Fruit fly (Drosophila melanogaster) whole organism, embryonic: ENCODE data around the gene glu.
A peak's percentile ranks its signal among the peaks of the same experiment; 100 is the strongest.

Experiments
- B-H1 ChIP-seq: fragments of 200-800 bp; sonication (Bioruptor generic); IDR thresholded peaks from 3 replicates; pipeline ENCODE4 v1.3.6; 2022; ENCODE audit warnings: missing biosample characterization, missing genetic modification characterization
- CG10979 ChIP-seq: fragments of 200-800 bp; sonication (Bioruptor generic); optimal IDR thresholded peaks from 2 replicates; lab custom pipeline; 2018; ENCODE audit warnings: missing biosample characterization, mild to moderate bottlenecking, missing genetic modification characterization, moderate library complexity
- CG11085 ChIP-seq: fragments of 200-800 bp; sonication (Bioruptor generic); IDR thresholded peaks from 2 replicates; pipeline ENCODE4 v1.3.6; 2022; ENCODE audit warnings: missing biosample characterization, missing genetic modification characterization
- CG12391 ChIP-seq: fragments of 200-800 bp; sonication (Bioruptor generic); optimal IDR thresholded peaks from 3 replicates; lab custom pipeline; 2018; ENCODE audit warnings: missing biosample characterization, mild to moderate bottlenecking, missing genetic modification characterization, moderate library complexity
- CG12744 ChIP-seq: fragments of 200-800 bp; sonication (Bioruptor generic); optimal IDR thresholded peaks from 2 replicates; lab custom pipeline; 2016; ENCODE audit warnings: missing biosample characterization, missing genetic modification characterization
- CG1529 ChIP-seq: fragments of 200-800 bp; sonication (Bioruptor generic); optimal IDR thresholded peaks from 3 replicates; lab custom pipeline; 2018; ENCODE audit warnings: missing biosample characterization, missing genetic modification characterization
- CG15696 ChIP-seq: fragments of 200-800 bp; sonication (Bioruptor generic); optimal IDR thresholded peaks from 2 replicates; lab custom pipeline; 2019; ENCODE audit warnings: missing biosample characterization, mild to moderate bottlenecking, missing genetic modification characterization, moderate library complexity
- CG16813 ChIP-seq: fragments of 200-800 bp; sonication (Bioruptor generic); IDR thresholded peaks from 3 replicates; pipeline ENCODE4 v1.3.6; 2022; ENCODE audit warnings: missing biosample characterization, missing genetic modification characterization; ENCODE audit not compliant: partially characterized antibody
- CG16815 ChIP-seq: fragments of 200-800 bp; sonication (Bioruptor generic); optimal IDR thresholded peaks from 3 replicates; lab custom pipeline; 2017; ENCODE audit warnings: missing biosample characterization, mild to moderate bottlenecking, missing genetic modification characterization
- CG17568 ChIP-seq: fragments of 200-800 bp; sonication (Bioruptor generic); optimal IDR thresholded peaks from 2 replicates; lab custom pipeline; 2018; ENCODE audit warnings: missing biosample characterization, mild to moderate bottlenecking, missing genetic modification characterization, moderate library complexity
- CG17829 ChIP-seq: fragments of 200-800 bp; optimal IDR thresholded peaks from 2 replicates; lab custom pipeline; 2019; ENCODE audit warnings: missing biosample characterization, mild to moderate bottlenecking, missing genetic modification characterization, moderate library complexity
- CG18476 ChIP-seq: fragments of 200-800 bp; sonication (Bioruptor generic); optimal IDR thresholded peaks from 2 replicates; lab custom pipeline; 2016; ENCODE audit warnings: missing biosample characterization, mild to moderate bottlenecking, missing genetic modification characterization
- CG30431 ChIP-seq: fragments of 200-800 bp; sonication (Bioruptor generic); optimal IDR thresholded peaks from 2 replicates; lab custom pipeline; 2017; ENCODE audit warnings: missing biosample characterization, missing genetic modification characterization
- CG31365 ChIP-seq: fragments of 200-800 bp; sonication (Bioruptor generic); optimal IDR thresholded peaks from 2 replicates; lab custom pipeline; 2018; ENCODE audit warnings: missing biosample characterization, mild to moderate bottlenecking, missing genetic modification characterization
- CG34376 ChIP-seq: fragments of 200-800 bp; sonication (Bioruptor generic); optimal IDR thresholded peaks from 2 replicates; lab custom pipeline; 2018; ENCODE audit warnings: missing biosample characterization, mild to moderate bottlenecking, missing genetic modification characterization
- CG3838 ChIP-seq: fragments of 200-800 bp; sonication (Bioruptor generic); optimal IDR thresholded peaks from 3 replicates; lab custom pipeline; 2016; ENCODE audit warnings: missing biosample characterization, missing genetic modification characterization
- CG4404 ChIP-seq: fragments of 200-800 bp; sonication (Bioruptor generic); IDR thresholded peaks from 2 replicates; pipeline ENCODE4 v1.3.6; 2022; ENCODE audit warnings: missing biosample characterization, missing genetic modification characterization
- CG4820 ChIP-seq: fragments of 200-800 bp; sonication (Bioruptor generic); optimal IDR thresholded peaks from 3 replicates; lab custom pipeline; 2016; ENCODE audit warnings: missing biosample characterization, missing genetic modification characterization
- CG8944 ChIP-seq: fragments of 200-800 bp; sonication (Bioruptor generic); optimal IDR thresholded peaks from 3 replicates; lab custom pipeline; 2016; ENCODE audit warnings: missing biosample characterization, missing genetic modification characterization
- CG9932 ChIP-seq: fragments of 200-800 bp; sonication (Bioruptor generic); IDR thresholded peaks from 2 replicates; pipeline ENCODE4 v1.3.6; 2022; ENCODE audit warnings: missing biosample characterization, missing genetic modification characterization
- Deaf1 ChIP-seq: fragments of 200-800 bp; optimal IDR thresholded peaks from 3 replicates; lab custom pipeline; 2019; ENCODE audit warnings: missing biosample characterization, mild to moderate bottlenecking, missing genetic modification characterization, moderate library complexity
- Dref ChIP-seq: fragments of 200-800 bp; sonication (Bioruptor generic); IDR thresholded peaks from 2 replicates; pipeline ENCODE4 v1.3.6; 2022; ENCODE audit warnings: missing biosample characterization, missing genetic modification characterization
- Fer2 ChIP-seq: fragments of 200-800 bp; sonication (Bioruptor generic); optimal IDR thresholded peaks from 2 replicates; lab custom pipeline; 2018; ENCODE audit warnings: missing biosample characterization, mild to moderate bottlenecking, missing genetic modification characterization, moderate library complexity
- H15 ChIP-seq: fragments of 200-800 bp; sonication (Bioruptor generic); IDR thresholded peaks from 3 replicates; pipeline ENCODE4 v1.3.6; 2022; ENCODE audit warnings: missing biosample characterization, missing genetic modification characterization
- Hmr ChIP-seq: fragments of 200-800 bp; sonication (Bioruptor generic); optimal IDR thresholded peaks from 3 replicates; lab custom pipeline; 2017; ENCODE audit warnings: mild to moderate bottlenecking, missing biosample characterization, missing genetic modification reagents, missing genetic modification characterization
- Pdp1 ChIP-seq, 2 experiments: fragments of 200-800 bp; sonication (Bioruptor generic); optimal IDR thresholded peaks; 3 replicates each; lab custom pipeline; 2016; ENCODE audit warnings: missing biosample characterization in 2 of 2, missing genetic modification characterization in 2 of 2, mild to moderate bottlenecking in 1 of 2, moderate library complexity in 1 of 2
- Vsx1 ChIP-seq: fragments of 200-800 bp; sonication (Bioruptor generic); optimal IDR thresholded peaks from 2 replicates; lab custom pipeline; 2017; ENCODE audit warnings: missing biosample characterization, mild to moderate bottlenecking, missing genetic modification characterization, missing genetic modification reagents
- aop ChIP-seq: fragments of 200-800 bp; sonication (Bioruptor generic); IDR thresholded peaks from 2 replicates; pipeline ENCODE4 v1.3.6; 2022; ENCODE audit warnings: missing biosample characterization, missing genetic modification characterization
- ara ChIP-seq: fragments of 200-800 bp; sonication (Bioruptor generic); IDR thresholded peaks from 2 replicates; pipeline ENCODE4 v1.3.6; 2022; ENCODE audit warnings: missing biosample characterization, missing genetic modification characterization
- bcd ChIP-seq: fragments of 200-800 bp; sonication (Bioruptor generic); optimal IDR thresholded peaks from 2 replicates; lab custom pipeline; 2017; ENCODE audit warnings: missing biosample characterization, mild to moderate bottlenecking, missing genetic modification characterization
- chn ChIP-seq: fragments of 200-800 bp; sonication (Bioruptor generic); optimal IDR thresholded peaks from 2 replicates; lab custom pipeline; 2016; ENCODE audit warnings: missing biosample characterization, missing genetic modification characterization
- fd3F ChIP-seq: fragments of 200-800 bp; sonication (Bioruptor generic); optimal IDR thresholded peaks from 2 replicates; lab custom pipeline; 2018; ENCODE audit warnings: missing biosample characterization, mild to moderate bottlenecking, missing genetic modification characterization, moderate library complexity
- gem ChIP-seq: fragments of 200-800 bp; sonication (Bioruptor generic); optimal IDR thresholded peaks from 2 replicates; lab custom pipeline; 2019; ENCODE audit warnings: missing biosample characterization, mild to moderate bottlenecking, missing genetic modification characterization, moderate library complexity
- gro ChIP-seq: fragments of 200-800 bp; sonication (Bioruptor generic); optimal IDR thresholded peaks from 2 replicates; lab custom pipeline; 2016; ENCODE audit warnings: missing biosample characterization, missing genetic modification characterization
- gsb-n ChIP-seq: fragments of 200-800 bp; sonication (Bioruptor generic); optimal IDR thresholded peaks from 3 replicates; lab custom pipeline; 2018; ENCODE audit warnings: missing biosample characterization, mild to moderate bottlenecking, missing genetic modification characterization
- kah ChIP-seq: fragments of 200-800 bp; sonication (Bioruptor generic); optimal IDR thresholded peaks from 2 replicates; lab custom pipeline; 2018; ENCODE audit warnings: missing biosample characterization, mild to moderate bottlenecking, missing genetic modification characterization
- ken ChIP-seq: fragments of 200-800 bp; sonication (Bioruptor generic); IDR thresholded peaks from 3 replicates; pipeline ENCODE4 v1.3.6; 2022; ENCODE audit warnings: missing biosample characterization, missing genetic modification characterization
- lab ChIP-seq: fragments of 200-800 bp; sonication (Bioruptor generic); optimal IDR thresholded peaks from 3 replicates; lab custom pipeline; 2017; ENCODE audit warnings: missing biosample characterization, missing genetic modification characterization, mild to moderate bottlenecking, moderate library complexity, missing genetic modification reagents
- lola ChIP-seq, 3 experiments: fragments of >200 bp in 2 of 3; fragments of 200-800 bp in 1 of 3; sonication (Bioruptor generic) in 1 of 3; optimal IDR thresholded peaks; 2 replicates each; lab custom pipeline; 2017 to 2019; ENCODE audit warnings: missing biosample characterization in 3 of 3, missing genetic modification characterization in 3 of 3, mild to moderate bottlenecking in 1 of 3, moderate library complexity in 1 of 3
- p53 ChIP-seq: fragments of 200-800 bp; sonication (Bioruptor generic); optimal IDR thresholded peaks from 2 replicates; lab custom pipeline; 2016; ENCODE audit warnings: missing biosample characterization, missing genetic modification characterization
- psq ChIP-seq: fragments of 200-800 bp; sonication (Bioruptor generic); optimal IDR thresholded peaks from 2 replicates; lab custom pipeline; 2017; ENCODE audit warnings: missing biosample characterization, missing genetic modification characterization
- pum ChIP-seq: fragments of 200-800 bp; sonication (Bioruptor generic); optimal IDR thresholded peaks from 2 replicates; lab custom pipeline; 2016; ENCODE audit warnings: missing biosample characterization, missing genetic modification characterization
- sens-2 ChIP-seq: fragments of 200-800 bp; sonication (Bioruptor generic); IDR thresholded peaks from 2 replicates; pipeline ENCODE4 v1.3.6; 2022; ENCODE audit warnings: missing biosample characterization, missing genetic modification characterization
- shn ChIP-seq: fragments of 200-800 bp; sonication (Bioruptor generic); optimal IDR thresholded peaks from 3 replicates; lab custom pipeline; 2016; ENCODE audit warnings: missing biosample characterization, missing genetic modification characterization
- tgo ChIP-seq: fragments of 200-800 bp; sonication (Bioruptor generic); IDR thresholded peaks from 3 replicates; pipeline ENCODE4 v1.3.6; 2022; ENCODE audit warnings: missing biosample characterization, missing genetic modification characterization
- tx ChIP-seq: fragments of 200-800 bp; sonication (Bioruptor generic); optimal IDR thresholded peaks from 2 replicates; lab custom pipeline; 2016; ENCODE audit warnings: missing biosample characterization, missing genetic modification characterization
- zen ChIP-seq: fragments of 200-800 bp; sonication (Bioruptor generic); optimal IDR thresholded peaks from 3 replicates; lab custom pipeline; 2018; ENCODE audit warnings: missing biosample characterization, mild to moderate bottlenecking, missing genetic modification characterization, moderate library complexity

Gene glu

DNA sequence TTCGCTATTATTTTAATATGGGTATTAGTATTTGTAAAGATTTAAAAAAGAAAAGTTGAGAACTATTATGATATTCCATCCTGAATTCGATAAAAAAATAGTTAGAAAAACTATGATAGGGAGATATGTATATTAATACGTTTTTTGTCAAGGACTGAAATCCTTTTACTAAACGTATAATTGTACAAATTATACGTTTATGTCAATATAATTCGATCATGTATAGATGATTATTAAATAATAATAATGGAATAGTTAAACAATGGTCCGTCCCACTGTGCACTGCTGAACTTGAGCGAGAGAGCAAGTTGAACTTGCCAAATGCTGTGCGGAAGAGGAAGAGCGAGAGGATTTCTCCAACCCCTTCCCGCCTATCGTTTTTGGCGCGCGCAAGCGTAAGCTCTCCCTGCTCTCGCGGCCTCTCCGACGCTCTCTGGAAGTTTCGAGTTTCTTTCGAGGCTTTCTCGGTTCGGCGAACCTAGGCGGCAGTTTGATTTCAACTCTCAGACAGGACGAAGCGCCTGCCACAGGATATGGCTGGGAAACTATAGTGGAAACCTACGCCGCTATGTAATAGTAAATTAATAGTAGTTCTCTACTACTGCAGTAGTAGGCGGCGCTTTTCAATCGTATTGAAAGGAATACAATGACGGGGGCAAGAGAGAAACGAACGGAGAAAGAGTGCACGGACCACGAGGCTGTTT lies 53.1 kb downstream of the glu start (continued):
- TF ChIP-seq lola (GFP tag; optimal IDR thresholded peaks at IDR 0.05; lab: Kevin White, UChicago) (peak in 1 of 3 experiments; percentile 33), gro (GFP tag; lab: Kevin White, UChicago) (no peak), shn (GFP tag; lab: Kevin White, UChicago) (no peak), p53 (GFP tag; lab: Kevin White, UChicago) (no peak), CG17568 (GFP tag; lab: Kevin White, UChicago) (no peak), kah (GFP tag; lab: Kevin White, UChicago) (peak; percentile 47), zen (peak; percentile 1), H15 (GFP tag; lab: Robert Waterston, UW) (no peak), psq (GFP tag; lab: Kevin White, UChicago) (no peak), Dref (no peak), Vsx1 (GFP tag; lab: Kevin White, UChicago) (no peak), tx (GFP tag; lab: Kevin White, UChicago) (no peak), CG16815 (GFP tag; lab: Kevin White, UChicago) (no peak), CG30431 (no peak), CG3838 (GFP tag; lab: Kevin White, UChicago) (no peak), CG4820 (GFP tag; lab: Kevin White, UChicago) (no peak), CG10979 (tag; lab: Kevin White, UChicago) (peak; percentile 78), aop (no peak), Deaf1 (peak; percentile 63), chn (GFP tag; lab: Kevin White, UChicago) (no peak), gsb-n (tag; lab: Kevin White, UChicago) (peak; percentile 49), CG12391 (tag; lab: Kevin White, UChicago) (peak; percentile 63)

- TF ChIP-seq CG15696 (tag; lab: Kevin White, UChicago): no peak
- peak; percentile 45 for TF ChIP-seq fd3F (GFP tag; lab: Kevin White, UChicago)
- TF ChIP-seq ara (GFP tag; lab: Robert Waterston, UW): 0 out of 2 replicates have a peak, but pooled peaks have one; percentile 9
- peak; percentile 69 for TF ChIP-seq CG1529 (GFP tag; lab: Kevin White, UChicago)
- TF ChIP-seq CG9932 (GFP tag; lab: Robert Waterston, UW): 0 out of 2 replicates have a peak, but pooled peaks have one; percentile 25
- no peak for TF ChIP-seq CG31365 (tag; lab: Kevin White, UChicago)
- TF ChIP-seq gem (tag; lab: Kevin White, UChicago): peak; percentile 90
- peak; percentile 26 for TF ChIP-seq CG18476 (GFP tag; lab: Kevin White, UChicago)
- TF ChIP-seq B-H1: no peak; the same call in 2 of the 3 replicates
- TF ChIP-seq lab (GFP tag; lab: Kevin White, UChicago): peak; percentile 68
- TF ChIP-seq ken (GFP tag; lab: Robert Waterston, UW): 0 out of 3 replicates have a peak, but pooled peaks have one; percentile 38
- TF ChIP-seq Hmr (GFP tag; lab: Kevin White, UChicago): peak; percentile 82
- peak; percentile 50 for TF ChIP-seq bcd (GFP tag; lab: Kevin White, UChicago)
- TF ChIP-seq CG4404 (GFP tag; lab: Robert Waterston, UW): no peak
- TF ChIP-seq pum (GFP tag; lab: Kevin White, UChicago): peak; percentile 42
- peak; percentile 12 for TF ChIP-seq Fer2
- TF ChIP-seq CG12744 (GFP tag; lab: Kevin White, UChicago): peak; percentile 43
- no peak for TF ChIP-seq CG11085 (GFP tag; lab: Robert Waterston, UW)
- TF ChIP-seq CG16813 (GFP tag; lab: Robert Waterston, UW): no peak
- no peak; the same call in 1 of the 3 replicates for TF ChIP-seq tgo (GFP tag; lab: Robert Waterston, UW)
- TF ChIP-seq sens-2 (GFP tag; lab: Robert Waterston, UW): 0 out of 2 replicates have a peak, but pooled peaks have one; percentile 14
- TF ChIP-seq Pdp1 (GFP tag; optimal IDR thresholded peaks at IDR 0.05; lab: Kevin White, UChicago): peak; percentile 40 to 47
- no peak for TF ChIP-seq CG34376
- TF ChIP-seq CG8944: peak; percentile 56
- TF ChIP-seq CG17829 (tag; lab: Kevin White, UChicago): peak; percentile 79
Measured at dm6 chr2L:16683958-16684877, 54.0 kb downstream of the glu start, which contains the start of gene CG31807. TSS of gene CG31807 (minus strand) at chr2L:16684008.
